Worm (Caenorhabditis elegans): ENCODE data around the gene grd-7.

- no peak for TF ChIP-seq dmd-4 (tag; optimal IDR thresholded peaks at IDR 0.05)
- TF ChIP-seq ztf-11 (tag; optimal IDR thresholded peaks at IDR 0.05) = no peak
- no peak for TF ChIP-seq lin-11 (tag; optimal IDR thresholded peaks at IDR 0.05)
- TF ChIP-seq unc-39 (tag; optimal IDR thresholded peaks at IDR 0.05) = no peak
- no peak for TF ChIP-seq blmp-1 (tag; optimal IDR thresholded peaks at IDR 0.05; ENCODE audit: insufficient read depth)
- TF ChIP-seq nhr-77 (tag; optimal IDR thresholded peaks at IDR 0.05) = no peak
- no peak for TF ChIP-seq nhr-12 (tag; optimal IDR thresholded peaks at IDR 0.05)
- no peak for TF ChIP-seq Y55F3AM.14 (GFP tag; optimal IDR thresholded peaks at IDR 0.05)
- no peak for TF ChIP-seq nhr-11 (tag; optimal IDR thresholded peaks at IDR 0.05)
- TF ChIP-seq nhr-25 (tag; optimal IDR thresholded peaks at IDR 0.05) = no peak
- no peak for TF ChIP-seq ztf-4 (tag; optimal IDR thresholded peaks at IDR 0.05)
Observed at ce11 chrX:7265348-7265747, 3.9 kb downstream of the grd-7 start, which contains the start of gene F46H5.2.
